Worm (Caenorhabditis elegans) whole organism, L2 larva: Measurements from ENCODE around the gene C25H3.7.

Experiments used
- egl-27 ChIP-seq: sonication (generic microtip); optimal IDR thresholded peaks from 3 replicates; lab custom pipeline; 2017; ENCODE audit warnings: missing biosample characterization, missing genetic modification reagents, missing genetic modification characterization
- nhr-77 ChIP-seq: fragments of 150-350 bp; optimal IDR thresholded peaks from 2 replicates; lab custom pipeline; 2014; ENCODE audit warnings: missing biosample characterization, missing genetic modification characterization
- unc-39 ChIP-seq: fragments of 150-350 bp; optimal IDR thresholded peaks from 2 replicates; lab custom pipeline; 2014; ENCODE audit warnings: missing biosample characterization, missing genetic modification characterization
- zag-1 ChIP-seq: fragments of 150-350 bp; optimal IDR thresholded peaks from 2 replicates; lab custom pipeline; 2014; ENCODE audit warnings: missing biosample characterization, missing genetic modification characterization

ce11 chrII:5619298-5619697, 49.4 kb downstream of the C25H3.7 start, which contains the start of gene dhs-6:
- TF ChIP-seq nhr-77 (tag; lab: Kevin White, UChicago) (no peak), unc-39 (tag; lab: Kevin White, UChicago) (no peak), egl-27 (tag; lab: Kevin White, UChicago) (no peak), zag-1 (tag; lab: Kevin White, UChicago) (no peak)
